Worm (Caenorhabditis elegans) whole organism, young adult: ENCODE results near the gene T13C5.2.

Experiments
- F57A8.1 ChIP-seq: fragments of 200-800 bp; sonication (Bioruptor generic); optimal IDR thresholded peaks from 2 replicates; lab custom pipeline; 2018; ENCODE audit warnings: mild to moderate bottlenecking, missing genetic modification characterization, moderate library complexity, missing compliant biosample characterization
- Y56A3A.18 ChIP-seq: fragments of 200-800 bp; sonication (Bioruptor generic); IDR thresholded peaks from 2 replicates; pipeline ENCODE4 v1.3.6; 2022; ENCODE audit warnings: missing genetic modification reagents, missing genetic modification characterization, missing compliant biosample characterization
- attf-5 ChIP-seq: fragments of 200-800 bp; sonication (Bioruptor generic); optimal IDR thresholded peaks from 2 replicates; lab custom pipeline; 2018; ENCODE audit warnings: mild to moderate bottlenecking, missing genetic modification characterization, missing compliant biosample characterization
- ccch-3 ChIP-seq: fragments of 200-800 bp; sonication (Bioruptor generic); optimal IDR thresholded peaks from 2 replicates; lab custom pipeline; 2018; ENCODE audit warnings: mild to moderate bottlenecking, missing genetic modification characterization, missing compliant biosample characterization
- efl-1 ChIP-seq: fragments of 150-350 bp; optimal IDR thresholded peaks from 2 replicates; lab custom pipeline; 2014; ENCODE audit warnings: missing biosample characterization, missing genetic modification reagents, missing genetic modification characterization
- ekl-4 ChIP-seq: fragments of 200-800 bp; sonication (Bioruptor generic); IDR thresholded peaks from 2 replicates; pipeline ENCODE4 v1.3.6; 2022; ENCODE audit warnings: missing genetic modification reagents, missing genetic modification characterization, missing compliant biosample characterization
- hlh-26 ChIP-seq: fragments of 200-800 bp; sonication (Bioruptor generic); conservative IDR thresholded peaks from 2 replicates; pipeline ENCODE4 v1.3.6; 2022; ENCODE audit warnings: missing genetic modification reagents, missing genetic modification characterization, missing compliant biosample characterization
- lin-54 ChIP-seq: fragments of 200-800 bp; sonication (Bioruptor generic); optimal IDR thresholded peaks from 2 replicates; lab custom pipeline; 2018; ENCODE audit warnings: mild to moderate bottlenecking, missing genetic modification characterization, missing compliant biosample characterization
- rec-8 ChIP-seq, 2 experiments: sonication (generic microtip); optimal IDR thresholded peaks; 2 replicates each; lab custom pipeline; 2016; ENCODE audit warnings: mild to moderate bottlenecking in 2 of 2, missing genetic modification characterization in 2 of 2, missing genetic modification reagents in 2 of 2, missing genotype in 2 of 2, missing biosample characterization in 1 of 2, missing compliant biosample characterization in 1 of 2, moderate library complexity in 1 of 2
- unc-62 ChIP-seq: fragments of 150-350 bp; optimal IDR thresholded peaks from 2 replicates; lab custom pipeline; 2014; ENCODE audit warnings: missing biosample characterization, missing genetic modification reagents, missing genetic modification characterization
- zim-3 ChIP-seq: sonication (generic microtip); optimal IDR thresholded peaks from 2 replicates; lab custom pipeline; 2017; ENCODE audit warnings: mild to moderate bottlenecking, missing genetic modification characterization, moderate library complexity, missing compliant biosample characterization
- ztf-3 ChIP-seq: fragments of 200-800 bp; sonication (Bioruptor generic); optimal IDR thresholded peaks from 2 replicates; lab custom pipeline; 2018; ENCODE audit warnings: mild to moderate bottlenecking, missing genetic modification characterization, missing compliant biosample characterization

- no peak for TF ChIP-seq rec-8 (tag; optimal IDR thresholded peaks at IDR 0.05; lab: Kevin White, UChicago)
- no peak for TF ChIP-seq ztf-3 (GFP tag; lab: Kevin White, UChicago)
- no peak for TF ChIP-seq unc-62 (GFP tag; lab: Kevin White, UChicago)
- TF ChIP-seq F57A8.1 (GFP tag; lab: Kevin White, UChicago) = no peak
- no peak for TF ChIP-seq lin-54 (GFP tag; lab: Kevin White, UChicago)
- TF ChIP-seq hlh-26 = no peak
- TF ChIP-seq zim-3 = no peak
- no peak for TF ChIP-seq Y56A3A.18 (GFP tag; lab: Robert Waterston, UW)
- no peak for TF ChIP-seq ccch-3 (GFP tag; lab: Kevin White, UChicago)
- TF ChIP-seq attf-5 (GFP tag; lab: Kevin White, UChicago) = no peak
- no peak for TF ChIP-seq ekl-4 (GFP tag; lab: Robert Waterston, UW)
- TF ChIP-seq efl-1 (GFP tag; lab: Kevin White, UChicago) = no peak
These were observed 40.0 kb downstream of the T13C5.2 start for ce11 chrX:6224841-6225240.
